Fruit fly (Drosophila melanogaster) whole organism, pupa: ENCODE data around the gene CG32236.

Experiments used
- CG10348 ChIP-seq: fragments of 200-800 bp; sonication (Bioruptor generic); IDR thresholded peaks from 2 replicates; pipeline ENCODE4 v1.3.6; 2022; ENCODE audit warnings: missing biosample characterization, missing genetic modification characterization
- CG14655 ChIP-seq: fragments of 200-800 bp; sonication (Bioruptor generic); optimal IDR thresholded peaks from 3 replicates; lab custom pipeline; 2017; ENCODE audit warnings: mild to moderate bottlenecking, missing biosample characterization, missing genetic modification reagents, missing genetic modification characterization
- CG15710 ChIP-seq: fragments of 200-800 bp; sonication (Bioruptor generic); optimal IDR thresholded peaks from 2 replicates; lab custom pipeline; 2018; ENCODE audit warnings: missing biosample characterization, mild to moderate bottlenecking, missing genetic modification characterization, moderate library complexity
- CG32121 ChIP-seq: fragments of 200-800 bp; sonication (Bioruptor generic); IDR thresholded peaks from 2 replicates; pipeline ENCODE4 v1.3.6; 2022; ENCODE audit warnings: missing biosample characterization, missing genetic modification characterization
- CG8159 ChIP-seq: fragments of 200-800 bp; sonication (Bioruptor generic); optimal IDR thresholded peaks from 3 replicates; lab custom pipeline; 2018; ENCODE audit warnings: missing biosample characterization, mild to moderate bottlenecking, missing genetic modification characterization, moderate library complexity
- EcR ChIP-seq: fragments of 200-800 bp; sonication (Bioruptor generic); optimal IDR thresholded peaks from 3 replicates; lab custom pipeline; 2019; ENCODE audit warnings: missing biosample characterization, missing genetic modification characterization, mild to moderate bottlenecking, moderate library complexity, missing genetic modification reagents
- Pif1B ChIP-seq: fragments of 200-800 bp; sonication (Bioruptor generic); optimal IDR thresholded peaks from 3 replicates; lab custom pipeline; 2016; ENCODE audit warnings: missing biosample characterization, missing genetic modification characterization
- fd96Ca ChIP-seq: fragments of 200-800 bp; sonication (Bioruptor generic); IDR thresholded peaks from 3 replicates; pipeline ENCODE4 v1.3.6; 2022; ENCODE audit warnings: missing biosample characterization, missing genetic modification characterization
- gl ChIP-seq: fragments of 200-800 bp; sonication (Bioruptor generic); optimal IDR thresholded peaks from 2 replicates; lab custom pipeline; 2018; ENCODE audit warnings: missing biosample characterization, mild to moderate bottlenecking, missing genetic modification characterization

DNA sequence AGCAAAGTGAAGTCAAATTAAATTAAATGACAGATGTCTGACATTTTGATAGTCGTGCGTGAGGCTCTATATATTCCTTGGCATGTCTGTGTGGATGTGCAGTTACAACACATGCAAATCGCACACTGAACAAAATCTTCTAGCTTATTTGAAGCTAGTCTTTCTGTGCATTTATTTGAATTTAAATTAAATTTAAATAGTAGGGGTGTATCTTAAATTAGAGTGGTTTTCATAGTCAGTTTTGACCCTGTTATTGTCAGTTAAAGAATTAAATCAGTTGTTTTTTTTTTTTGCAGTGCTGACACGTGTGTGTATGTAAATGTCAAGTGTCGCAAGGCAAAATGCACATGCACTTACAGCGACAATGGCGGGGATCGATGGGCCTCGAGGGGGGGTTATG, 11.9 kb upstream of the CG32236 start:
- TF ChIP-seq CG14655 (GFP tag; lab: Kevin White, UChicago) (peak; percentile 53), CG32121 (GFP tag; lab: Robert Waterston, UW) (no peak), CG8159 (tag; lab: Kevin White, UChicago) (peak; percentile 60), EcR (no peak), fd96Ca (GFP tag; lab: Robert Waterston, UW) (no peak), CG10348 (GFP tag; lab: Robert Waterston, UW) (no peak), Pif1B (GFP tag; lab: Kevin White, UChicago) (no peak), CG15710 (tag; lab: Kevin White, UChicago) (no peak), gl (tag; lab: Kevin White, UChicago) (no peak)
